Worm (Caenorhabditis elegans) whole organism, late embryonic: ENCODE data around the gene F25A2.1.

Source experiments
- C08G9.2 ChIP-seq: sonication (generic microtip); optimal IDR thresholded peaks from 2 replicates; lab custom pipeline; 2016; ENCODE audit warnings: mild to moderate bottlenecking, missing genetic modification characterization, moderate library complexity, missing compliant biosample characterization
- C38D4.7 ChIP-seq: fragments of 200-800 bp; sonication (Bioruptor generic); optimal IDR thresholded peaks from 2 replicates; lab custom pipeline; 2018; ENCODE audit warnings: mild to moderate bottlenecking, missing genetic modification characterization, moderate library complexity, missing compliant biosample characterization
- F13H6.1 ChIP-seq: sonication (generic microtip); optimal IDR thresholded peaks from 2 replicates; lab custom pipeline; 2016; ENCODE audit warnings: missing genetic modification characterization, missing compliant biosample characterization
- K02D7.2 ChIP-seq: sonication (generic microtip); optimal IDR thresholded peaks from 2 replicates; lab custom pipeline; 2017; ENCODE audit warnings: mild to moderate bottlenecking, missing genetic modification characterization, missing compliant biosample characterization
- ahr-1 ChIP-seq: sonication (generic microtip); optimal IDR thresholded peaks from 2 replicates; lab custom pipeline; 2016; ENCODE audit warnings: missing genetic modification characterization, missing compliant biosample characterization
- ceh-14 ChIP-seq: sonication (generic microtip); optimal IDR thresholded peaks from 2 replicates; lab custom pipeline; 2016; ENCODE audit warnings: missing genotype, missing genetic modification characterization, missing compliant biosample characterization
- ceh-18 ChIP-seq: sonication (generic microtip); optimal IDR thresholded peaks from 2 replicates; lab custom pipeline; 2016; ENCODE audit warnings: missing genetic modification characterization, missing compliant biosample characterization
- ceh-22 ChIP-seq: sonication (generic microtip); optimal IDR thresholded peaks from 2 replicates; lab custom pipeline; 2017; ENCODE audit warnings: missing biosample characterization, missing genetic modification characterization
- ceh-30 ChIP-seq: fragments of 150-350 bp; optimal IDR thresholded peaks from 2 replicates; lab custom pipeline; 2014; ENCODE audit warnings: missing biosample characterization, missing genetic modification characterization
- ceh-31 ChIP-seq: sonication (generic microtip); optimal IDR thresholded peaks from 2 replicates; lab custom pipeline; 2016; ENCODE audit warnings: missing genetic modification characterization, missing compliant biosample characterization
- ceh-45 ChIP-seq: fragments of 200-800 bp; sonication (Bioruptor generic); IDR thresholded peaks from 2 replicates; pipeline ENCODE4 v1.3.6; 2022; ENCODE audit warnings: missing genetic modification reagents, missing genetic modification characterization, missing compliant biosample characterization
- ceh-6 ChIP-seq: fragments of 200-800 bp; sonication (Bioruptor generic); optimal IDR thresholded peaks from 2 replicates; lab custom pipeline; 2018; ENCODE audit warnings: mild to moderate bottlenecking, missing genetic modification characterization, missing compliant biosample characterization
- ceh-9 ChIP-seq: sonication (generic microtip); optimal IDR thresholded peaks from 2 replicates; lab custom pipeline; 2016; ENCODE audit warnings: mild to moderate bottlenecking, missing genetic modification characterization, inconsistent platforms, missing compliant biosample characterization
- dve-1 ChIP-seq: sonication (generic microtip); optimal IDR thresholded peaks from 2 replicates; lab custom pipeline; 2017; ENCODE audit warnings: antibody characterized with exemption, mild to moderate bottlenecking, missing genetic modification characterization, missing compliant biosample characterization
- eyg-1 ChIP-seq: sonication (generic microtip); optimal IDR thresholded peaks from 2 replicates; lab custom pipeline; 2016; ENCODE audit warnings: missing genotype, missing genetic modification characterization, missing compliant biosample characterization
- fkh-10 ChIP-seq: fragments of 150-350 bp; optimal IDR thresholded peaks from 2 replicates; lab custom pipeline; 2014; ENCODE audit warnings: missing biosample characterization, missing genetic modification reagents, missing genetic modification characterization
- fkh-6 ChIP-seq: sonication (generic microtip); optimal IDR thresholded peaks from 2 replicates; lab custom pipeline; 2016; ENCODE audit warnings: missing genetic modification characterization, missing compliant biosample characterization
- gmeb-2 ChIP-seq: sonication (generic microtip); optimal IDR thresholded peaks from 2 replicates; lab custom pipeline; 2016; ENCODE audit warnings: missing genetic modification characterization, inconsistent platforms, missing compliant biosample characterization
- hlh-30 ChIP-seq: sonication (generic microtip); optimal IDR thresholded peaks from 2 replicates; lab custom pipeline; 2017; ENCODE audit warnings: antibody characterized with exemption, missing genetic modification characterization, missing compliant biosample characterization; ENCODE audit not compliant: insufficient read depth
- hlh-8 ChIP-seq: sonication (generic microtip); optimal IDR thresholded peaks from 2 replicates; lab custom pipeline; 2016; ENCODE audit warnings: missing genotype, missing genetic modification characterization, missing compliant biosample characterization
- nhr-11 ChIP-seq: fragments of 150-350 bp; optimal IDR thresholded peaks from 2 replicates; lab custom pipeline; 2014; ENCODE audit warnings: missing biosample characterization, missing genetic modification characterization
- nhr-232 ChIP-seq: sonication (generic microtip); optimal IDR thresholded peaks from 2 replicates; lab custom pipeline; 2016; ENCODE audit warnings: missing genetic modification characterization, missing compliant biosample characterization
- npax-4 ChIP-seq: sonication (generic microtip); optimal IDR thresholded peaks from 2 replicates; lab custom pipeline; 2016; ENCODE audit warnings: missing genetic modification characterization, missing compliant biosample characterization
- pat-9 ChIP-seq: fragments of 200-800 bp; sonication (Bioruptor generic); optimal IDR thresholded peaks from 2 replicates; lab custom pipeline; 2018; ENCODE audit warnings: mild to moderate bottlenecking, missing genetic modification characterization, moderate library complexity, missing compliant biosample characterization
- pax-1 ChIP-seq: fragments of 150-350 bp; optimal IDR thresholded peaks from 2 replicates; lab custom pipeline; 2014; ENCODE audit warnings: missing biosample characterization, missing genetic modification characterization
- pha-2 ChIP-seq: sonication (generic microtip); optimal IDR thresholded peaks from 2 replicates; lab custom pipeline; 2017; ENCODE audit warnings: mild to moderate bottlenecking, missing genetic modification characterization, missing compliant biosample characterization
- sdc-2 ChIP-seq: sonication (generic microtip); optimal IDR thresholded peaks from 2 replicates; lab custom pipeline; 2016; ENCODE audit warnings: missing genotype, missing genetic modification characterization, missing compliant biosample characterization
- sox-2 ChIP-seq: fragments of 200-800 bp; sonication (Bioruptor generic); IDR thresholded peaks from 2 replicates; pipeline ENCODE4 v1.3.6; 2022; ENCODE audit warnings: missing genetic modification reagents, missing genetic modification characterization, missing compliant biosample characterization
- syd-9 ChIP-seq: sonication (generic microtip); optimal IDR thresholded peaks from 2 replicates; lab custom pipeline; 2016; ENCODE audit warnings: mild to moderate bottlenecking, missing genetic modification characterization, moderate library complexity, missing compliant biosample characterization

Gene F25A2.1

ce11 chrV:1179279-1179678, at the start of gene F25A2.1:
Gene F25A2.1, plus strand, starts transcription at chrV:1179579.
- no peak for TF ChIP-seq pha-2 (tag; lab: Kevin White, UChicago)
- no peak for TF ChIP-seq C38D4.7 (GFP tag; lab: Kevin White, UChicago)
- no peak for TF ChIP-seq syd-9 (tag; lab: Kevin White, UChicago)
- no peak for TF ChIP-seq ceh-30 (tag; lab: Kevin White, UChicago)
- TF ChIP-seq npax-4 (tag; lab: Kevin White, UChicago): no peak
- TF ChIP-seq fkh-6 (tag; lab: Kevin White, UChicago): no peak
- TF ChIP-seq sdc-2 (tag; lab: Kevin White, UChicago): no peak
- no peak for TF ChIP-seq nhr-11 (tag; lab: Kevin White, UChicago)
- TF ChIP-seq sox-2 (GFP tag; lab: Robert Waterston, UW): no peak
- no peak for TF ChIP-seq ceh-14 (tag; lab: Kevin White, UChicago)
- no peak for TF ChIP-seq dve-1 (tag; lab: Kevin White, UChicago)
- no peak for TF ChIP-seq gmeb-2
- no peak for TF ChIP-seq pax-1 (tag; lab: Kevin White, UChicago)
- no peak for TF ChIP-seq nhr-232 (tag; lab: Kevin White, UChicago)
- no peak for TF ChIP-seq pat-9 (tag; lab: Kevin White, UChicago)
- TF ChIP-seq F13H6.1 (tag; lab: Kevin White, UChicago): no peak
- no peak for TF ChIP-seq ceh-18 (tag; lab: Kevin White, UChicago)
- no peak for TF ChIP-seq ahr-1 (tag; lab: Kevin White, UChicago)

ce11 chrV:1131880-1132623, 47.3 kb upstream of the F25A2.1 start, which contains the start of gene W07B8.4:
Gene W07B8.4, minus strand, starts transcription at chrV:1131930.
- no peak for TF ChIP-seq ceh-30 (tag; lab: Kevin White, UChicago)
- no peak for TF ChIP-seq dve-1 (tag; lab: Kevin White, UChicago)
- TF ChIP-seq, all 69 proteins: peak for 0

- TF ChIP-seq syd-9 (tag; lab: Kevin White, UChicago): no peak
Measured at ce11 chrV:1133223-1133622, 46.2 kb upstream of the F25A2.1 start.

ce11 chrV:1133840-1134239, 45.5 kb upstream of the F25A2.1 start, which contains the start of gene cpr-5:
Gene cpr-5, minus strand, starts transcription at chrV:1134036.
- TF ChIP-seq hlh-30 (tag; lab: Kevin White, UChicago) (no peak), ceh-6 (GFP tag; lab: Kevin White, UChicago) (no peak), fkh-10 (GFP tag; lab: Kevin White, UChicago) (no peak), ceh-45 (GFP tag; lab: Robert Waterston, UW) (no peak)

- TF ChIP-seq C08G9.2 (no peak), ceh-22 (tag; lab: Kevin White, UChicago) (no peak), nhr-232 (tag; lab: Kevin White, UChicago) (no peak), K02D7.2 (tag; lab: Kevin White, UChicago) (no peak), hlh-8 (tag; lab: Kevin White, UChicago) (no peak), ceh-31 (tag; lab: Kevin White, UChicago) (no peak)
Measured at ce11 chrV:1134302-1134701, 45.1 kb upstream of the F25A2.1 start, which contains the start of gene cpr-8. Gene cpr-8, plus strand, starts transcription at chrV:1134602.

- peak; percentile 76 for TF ChIP-seq dve-1 (tag; lab: Kevin White, UChicago)
- TF ChIP-seq ceh-9 (tag; lab: Kevin White, UChicago): no peak
- no peak for TF ChIP-seq eyg-1 (tag; lab: Kevin White, UChicago)
Measured at ce11 chrV:1140806-1141205, 38.6 kb upstream of the F25A2.1 start.
